Worm (Caenorhabditis elegans): ENCODE data around the gene Y41D4A.7.
A peak's percentile ranks its signal among the peaks of the same experiment; 100 is the strongest.

DNA sequence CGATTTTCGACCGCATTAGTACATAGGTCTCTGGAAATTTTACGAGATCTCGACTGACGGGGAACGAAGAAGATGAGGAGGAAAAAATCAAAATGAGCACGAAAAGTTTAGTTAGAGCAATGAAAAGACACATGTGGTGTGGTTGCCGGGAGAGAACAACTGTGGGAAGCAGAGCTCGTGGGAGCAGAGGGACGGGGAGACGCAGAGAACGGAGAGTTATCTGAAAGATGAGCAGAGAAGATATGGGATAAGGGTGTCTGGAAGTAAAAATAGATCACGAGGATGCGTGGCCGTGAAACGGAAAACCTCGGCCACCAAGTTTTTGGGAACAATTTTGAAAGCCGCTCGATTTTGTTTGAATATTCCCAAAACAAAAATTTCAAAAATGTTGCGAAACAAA is at the start of gene Y41D4A.7:
- TF ChIP-seq nhr-28 (tag; optimal IDR thresholded peaks at IDR 0.05) = no peak
- no peak for TF ChIP-seq unc-39 (tag; optimal IDR thresholded peaks at IDR 0.05)
- no peak for TF ChIP-seq ceh-20 (GFP tag; IDR thresholded peaks at IDR 0.05)
- TF ChIP-seq ztf-11 (tag; optimal IDR thresholded peaks at IDR 0.05) = no peak
- TF ChIP-seq spr-3 (GFP tag; optimal IDR thresholded peaks at IDR 0.05) = no peak
- TF ChIP-seq unc-62 (GFP tag; optimal IDR thresholded peaks at IDR 0.05 in 1 of 2) = peak in 1 of 2 experiments; percentile 78
- TF ChIP-seq unc-62 (tag; optimal IDR thresholded peaks at IDR 0.05) = no peak
- no peak for TF ChIP-seq hmg-1.1 (GFP tag; IDR thresholded peaks at IDR 0.05)
